Worm (Caenorhabditis elegans) whole organism, L3 larva: ENCODE data around the gene T23F11.11.

Experiments
- R02D3.7 ChIP-seq: fragments of 150-350 bp; optimal IDR thresholded peaks from 2 replicates; lab custom pipeline; 2014; ENCODE audit warnings: missing biosample characterization, missing genetic modification characterization
- ZK546.5 ChIP-seq: sonication (generic microtip); optimal IDR thresholded peaks from 2 replicates; lab custom pipeline; 2017; ENCODE audit warnings: missing biosample characterization, missing genetic modification characterization
- ama-1 ChIP-seq: fragments of 150-350 bp; optimal IDR thresholded peaks from 2 replicates; lab custom pipeline; 2018
- ceh-16 ChIP-seq: sonication (generic microtip); optimal IDR thresholded peaks from 2 replicates; lab custom pipeline; 2017; ENCODE audit warnings: missing biosample characterization, missing genetic modification characterization
- ceh-82 ChIP-seq: fragments of 150-350 bp; optimal IDR thresholded peaks from 2 replicates; lab custom pipeline; 2014; ENCODE audit warnings: missing biosample characterization, missing genetic modification characterization
- daf-12 ChIP-seq: fragments of 150-350 bp; optimal IDR thresholded peaks from 2 replicates; lab custom pipeline; 2014; ENCODE audit warnings: missing biosample characterization, missing genetic modification reagents, missing genetic modification characterization
- egl-27 ChIP-seq: sonication (generic microtip); optimal IDR thresholded peaks from 4 replicates; lab custom pipeline; 2017; ENCODE audit warnings: missing biosample characterization, missing genetic modification reagents, missing genetic modification characterization
- egl-5 ChIP-seq: fragments of 150-350 bp; optimal IDR thresholded peaks from 2 replicates; lab custom pipeline; 2017; ENCODE audit warnings: missing biosample characterization, missing genetic modification reagents, missing genetic modification characterization, inconsistent platforms
- elt-1 ChIP-seq: fragments of 150-350 bp; optimal IDR thresholded peaks from 2 replicates; lab custom pipeline; 2014; ENCODE audit warnings: missing biosample characterization, missing genetic modification characterization
- elt-2 ChIP-seq: sonication (generic microtip); optimal IDR thresholded peaks from 2 replicates; lab custom pipeline; 2016; ENCODE audit warnings: missing genetic modification reagents, mild to moderate bottlenecking, missing genetic modification characterization, missing compliant biosample characterization
- elt-3 ChIP-seq, 3 experiments: fragments of 150-350 bp in 1 of 3; sonication (generic microtip) in 2 of 3; optimal IDR thresholded peaks; 2 replicates in 2 of 3; 4 replicates in 1 of 3; lab custom pipeline; 2014 to 2017; ENCODE audit warnings: missing biosample characterization in 3 of 3, missing genetic modification characterization in 3 of 3
- eor-1 ChIP-seq, 2 experiments: fragments of 150-350 bp; optimal IDR thresholded peaks; 2 replicates each; lab custom pipeline; 2014 to 2018; ENCODE audit warnings: missing biosample characterization in 2 of 2, missing genetic modification characterization in 2 of 2
- fkh-2 ChIP-seq: fragments of 150-350 bp; optimal IDR thresholded peaks from 2 replicates; lab custom pipeline; 2014; ENCODE audit warnings: missing biosample characterization, missing genetic modification reagents, missing genetic modification characterization
- hmg-11 ChIP-seq: sonication (generic microtip); optimal IDR thresholded peaks from 2 replicates; lab custom pipeline; 2016; ENCODE audit warnings: missing genetic modification characterization, missing compliant biosample characterization
- jun-1 ChIP-seq: fragments of 150-350 bp; optimal IDR thresholded peaks from 2 replicates; lab custom pipeline; 2014; ENCODE audit warnings: missing biosample characterization, missing genetic modification reagents, missing genetic modification characterization
- lin-15B ChIP-seq: fragments of 150-350 bp; optimal IDR thresholded peaks from 2 replicates; lab custom pipeline; 2014; ENCODE audit warnings: missing biosample characterization, missing genetic modification characterization
- lin-39 ChIP-seq: fragments of 150-350 bp; optimal IDR thresholded peaks from 2 replicates; lab custom pipeline; 2018; ENCODE audit warnings: missing biosample characterization, missing genetic modification reagents, missing genetic modification characterization
- lsy-12 ChIP-seq: sonication (generic microtip); optimal IDR thresholded peaks from 2 replicates; lab custom pipeline; 2016; ENCODE audit warnings: mild to moderate bottlenecking, missing genetic modification characterization, missing compliant biosample characterization
- mml-1 ChIP-seq: fragments of 150-350 bp; sonication (generic microtip); optimal IDR thresholded peaks from 3 replicates; lab custom pipeline; 2014; ENCODE audit warnings: missing biosample characterization, missing genetic modification characterization
- nfya-1 ChIP-seq: sonication (generic microtip); optimal IDR thresholded peaks from 2 replicates; lab custom pipeline; 2017; ENCODE audit warnings: missing genetic modification characterization, mild to moderate bottlenecking, missing compliant biosample characterization, antibody characterized with exemption, moderate library complexity; ENCODE audit not compliant: insufficient read depth
- nhr-12 ChIP-seq: fragments of 150-350 bp; optimal IDR thresholded peaks from 2 replicates; lab custom pipeline; 2014; ENCODE audit warnings: missing biosample characterization, missing genetic modification characterization
- nhr-23 ChIP-seq: fragments of 150-350 bp; optimal IDR thresholded peaks from 2 replicates; lab custom pipeline; 2014; ENCODE audit warnings: missing biosample characterization, missing genetic modification reagents, missing genetic modification characterization
- nhr-237 ChIP-seq: fragments of 150-350 bp; optimal IDR thresholded peaks from 2 replicates; lab custom pipeline; 2014; ENCODE audit warnings: missing biosample characterization, missing genetic modification characterization
- nhr-25 ChIP-seq: sonication (generic microtip); optimal IDR thresholded peaks from 2 replicates; lab custom pipeline; 2017; ENCODE audit warnings: missing biosample characterization, missing genetic modification characterization
- nhr-28 ChIP-seq: fragments of 150-350 bp; optimal IDR thresholded peaks from 2 replicates; lab custom pipeline; 2014; ENCODE audit warnings: missing biosample characterization, missing genetic modification characterization
- nhr-67 ChIP-seq: fragments of 150-350 bp; optimal IDR thresholded peaks from 2 replicates; lab custom pipeline; 2014; ENCODE audit warnings: missing biosample characterization, missing genetic modification characterization
- nhr-76 ChIP-seq: fragments of 150-350 bp; sonication (generic microtip); optimal IDR thresholded peaks from 5 replicates; lab custom pipeline; 2014; ENCODE audit warnings: missing biosample characterization, missing genetic modification characterization
- nhr-77 ChIP-seq: fragments of 150-350 bp; optimal IDR thresholded peaks from 2 replicates; lab custom pipeline; 2014; ENCODE audit warnings: missing biosample characterization, missing genetic modification characterization
- pha-4 ChIP-seq: fragments of 150-350 bp; optimal IDR thresholded peaks from 2 replicates; lab custom pipeline; 2014; ENCODE audit warnings: missing biosample characterization, missing genetic modification reagents, missing genetic modification characterization
- pqm-1 ChIP-seq: fragments of 150-350 bp; optimal IDR thresholded peaks from 2 replicates; lab custom pipeline; 2017; ENCODE audit warnings: missing biosample characterization, missing genetic modification characterization, inconsistent platforms
- sea-2 ChIP-seq: fragments of 150-350 bp; sonication (generic microtip); optimal IDR thresholded peaks from 4 replicates; lab custom pipeline; 2014; ENCODE audit warnings: missing biosample characterization, missing genetic modification reagents, missing genetic modification characterization
- skn-1 ChIP-seq: fragments of 150-350 bp; optimal IDR thresholded peaks from 2 replicates; lab custom pipeline; 2014; ENCODE audit warnings: missing biosample characterization, missing genetic modification characterization
- snpc-4 ChIP-seq: fragments of 150-350 bp; optimal IDR thresholded peaks from 2 replicates; lab custom pipeline; 2014; ENCODE audit warnings: missing biosample characterization, missing genetic modification characterization
- tbx-2 ChIP-seq: sonication (generic microtip); optimal IDR thresholded peaks from 2 replicates; lab custom pipeline; 2016; ENCODE audit warnings: mild to moderate bottlenecking, missing genetic modification characterization, missing compliant biosample characterization
- unc-39 ChIP-seq: sonication (generic microtip); optimal IDR thresholded peaks from 4 replicates; lab custom pipeline; 2017; ENCODE audit warnings: missing biosample characterization, missing genetic modification characterization
- zag-1 ChIP-seq: fragments of 150-350 bp; optimal IDR thresholded peaks from 2 replicates; lab custom pipeline; 2014; ENCODE audit warnings: missing biosample characterization, missing genetic modification characterization
- ztf-11 ChIP-seq: fragments of 150-350 bp; optimal IDR thresholded peaks from 2 replicates; lab custom pipeline; 2014; ENCODE audit warnings: missing biosample characterization, missing genetic modification characterization
- ztf-4 ChIP-seq: fragments of 150-350 bp; optimal IDR thresholded peaks from 2 replicates; lab custom pipeline; 2014; ENCODE audit warnings: missing biosample characterization, missing genetic modification characterization

Gene T23F11.11

DNA sequence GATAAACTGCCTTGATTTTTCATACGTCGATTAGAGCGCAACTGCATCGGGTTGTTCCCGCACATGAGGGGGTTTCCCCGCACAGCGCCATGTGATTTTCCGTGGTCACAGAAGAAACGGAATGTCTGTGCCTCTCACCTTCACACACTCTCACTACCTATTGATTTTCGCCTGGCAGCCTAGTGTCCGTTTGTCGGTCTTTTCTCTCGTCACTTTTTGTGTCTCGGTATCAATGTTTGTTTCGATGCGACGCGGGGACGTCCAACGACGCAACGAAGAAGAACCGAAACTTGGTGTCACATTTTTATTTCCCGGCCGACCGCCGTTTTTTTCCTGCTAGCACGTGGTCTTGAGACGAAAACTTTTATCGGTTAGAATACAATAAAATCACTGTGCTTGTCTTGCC is 22.0 kb downstream of the T23F11.11 start (continued):
- no peak for TF ChIP-seq zag-1 (tag; lab: Kevin White, UChicago)
- no peak for TF ChIP-seq daf-12
- peak; percentile 90 for TF ChIP-seq lin-39 (tag; lab: Kevin White, UChicago)
- no peak for TF ChIP-seq nhr-237 (tag; lab: Kevin White, UChicago)

DNA sequence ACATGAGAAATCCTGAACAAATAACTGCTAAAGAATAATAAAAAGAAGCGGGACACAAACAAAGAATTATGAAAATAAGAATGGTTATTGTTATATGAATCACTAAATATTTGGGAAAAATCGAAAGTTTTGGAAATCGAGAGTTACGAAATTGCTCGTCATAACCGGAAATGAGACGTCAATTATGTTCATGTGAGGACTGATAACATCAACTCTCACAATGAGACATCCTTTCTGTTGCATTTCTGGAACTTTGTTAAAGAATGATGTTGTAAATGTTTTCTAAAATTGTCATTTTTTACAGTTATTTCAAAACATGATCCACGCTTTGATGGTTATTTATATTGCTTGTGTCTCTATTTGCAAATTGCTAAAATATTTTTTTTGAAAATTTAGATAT is 23.5 kb downstream of the T23F11.11 start, which contains the start of gene T23F11.6:
Gene T23F11.6, minus strand, starts transcription at position 45 of the 400 bp plus-strand sequence.
- TF ChIP-seq pqm-1 (peak; percentile 59), nhr-28 (no peak), mml-1 (no peak), lsy-12 (tag; lab: Kevin White, UChicago) (no peak), skn-1 (tag; lab: Kevin White, UChicago) (no peak), lin-15B (tag; lab: Kevin White, UChicago) (no peak), elt-2 (tag; lab: Kevin White, UChicago) (peak; percentile 44), nhr-77 (no peak), nhr-67 (tag; lab: Kevin White, UChicago) (no peak), pha-4 (tag; lab: Kevin White, UChicago) (no peak), nfya-1 (tag; lab: Kevin White, UChicago) (no peak)

DNA sequence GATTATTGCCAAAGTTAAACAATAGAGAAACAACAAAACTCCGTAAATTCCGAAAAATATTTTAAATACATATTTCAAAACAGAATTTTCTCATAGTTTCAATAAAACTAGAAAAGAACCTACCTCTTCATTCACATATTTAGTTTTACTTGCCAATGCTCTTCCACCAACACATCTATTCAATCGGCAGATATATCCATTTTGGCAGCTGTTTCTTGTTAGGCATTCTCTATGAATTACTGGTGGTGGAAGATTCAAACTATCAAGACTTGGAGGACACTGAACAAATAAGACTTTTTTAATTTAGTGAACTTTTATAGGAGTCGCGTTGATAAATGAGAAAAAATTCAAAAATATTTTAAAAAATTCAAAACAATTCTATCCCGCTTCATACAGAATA is 24.1 kb downstream of the T23F11.11 start:
- TF ChIP-seq skn-1 (tag; lab: Kevin White, UChicago): no peak
- no peak for TF ChIP-seq hmg-11
- TF ChIP-seq tbx-2 (tag; lab: Kevin White, UChicago): no peak
- TF ChIP-seq nhr-77: no peak
- no peak for TF ChIP-seq ceh-82 (tag; lab: Kevin White, UChicago)
- TF ChIP-seq nhr-12 (tag; lab: Kevin White, UChicago): no peak
- TF ChIP-seq ztf-4 (tag; lab: Kevin White, UChicago): no peak

DNA sequence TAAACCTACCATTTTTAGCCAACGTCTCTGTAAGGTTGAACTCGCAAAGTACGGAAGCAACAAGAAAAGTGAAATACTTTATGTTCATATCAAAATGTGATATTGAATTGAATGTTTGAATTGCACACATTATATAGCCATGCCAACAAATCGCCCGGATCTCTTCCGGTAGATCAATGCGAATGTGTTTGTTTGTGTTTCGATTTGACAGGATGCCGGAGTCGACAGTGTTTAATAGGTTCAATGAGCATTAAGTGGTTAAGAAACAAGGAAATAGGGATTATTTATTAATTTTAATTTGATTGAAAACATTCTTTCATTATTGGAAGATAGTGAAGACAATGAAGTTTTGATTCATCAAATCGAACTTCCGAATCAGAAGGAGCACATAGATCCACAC is 25.1 kb downstream of the T23F11.11 start, which contains the start of gene pqn-29:
Gene pqn-29, minus strand, starts transcription at position 101 of the 400 bp plus-strand sequence.
- no peak for TF ChIP-seq snpc-4
- TF ChIP-seq R02D3.7: no peak
- TF ChIP-seq ceh-16 (tag; lab: Kevin White, UChicago): no peak
- TF ChIP-seq ama-1 (lab: Kevin White, UChicago): no peak
- no peak for TF ChIP-seq hmg-11
- TF ChIP-seq elt-1 (tag; lab: Kevin White, UChicago): no peak
- no peak for TF ChIP-seq nhr-67 (tag; lab: Kevin White, UChicago)
- no peak for TF ChIP-seq ztf-4 (tag; lab: Kevin White, UChicago)

DNA sequence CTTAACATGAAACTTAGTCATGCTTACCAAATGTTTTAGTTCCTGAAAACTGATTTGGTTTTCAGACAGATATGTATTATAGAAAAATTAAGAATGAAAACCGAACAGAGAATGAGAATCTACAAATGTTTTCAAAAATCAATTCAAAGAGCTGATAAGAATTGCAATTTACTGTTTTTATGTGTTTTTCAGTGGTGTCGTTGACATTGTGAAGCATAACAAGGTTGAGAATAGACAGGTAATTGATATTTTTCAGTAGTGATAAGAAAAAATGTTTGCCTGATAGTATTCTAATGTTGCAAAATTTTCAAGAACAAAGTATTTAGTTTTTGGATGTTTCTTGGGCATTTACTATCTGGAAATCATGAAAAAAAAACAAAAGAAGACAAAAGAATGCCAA is 28.1 kb downstream of the T23F11.11 start, which contains the start of gene pfas-1:
Gene pfas-1, minus strand, starts transcription at position 49 of the 400 bp plus-strand sequence.
- TF ChIP-seq snpc-4 (no peak), lsy-12 (tag; lab: Kevin White, UChicago) (no peak), eor-1 (tag; optimal IDR thresholded peaks at IDR 0.05; lab: Kevin White, UChicago) (no peak), egl-27 (no peak), elt-2 (tag; lab: Kevin White, UChicago) (peak; percentile 79), ztf-11 (tag; lab: Kevin White, UChicago) (no peak), sea-2 (GFP tag; lab: Kevin White, UChicago) (no peak), nhr-12 (tag; lab: Kevin White, UChicago) (no peak), ceh-82 (tag; lab: Kevin White, UChicago) (no peak), ZK546.5 (no peak), unc-39 (no peak), nhr-28 (no peak), pqm-1 (peak; percentile 57), egl-5 (tag; lab: Kevin White, UChicago) (no peak), elt-3 (tag; optimal IDR thresholded peaks at IDR 0.05; lab: Kevin White, UChicago) (no peak), fkh-2 (tag; lab: Kevin White, UChicago) (no peak)

DNA sequence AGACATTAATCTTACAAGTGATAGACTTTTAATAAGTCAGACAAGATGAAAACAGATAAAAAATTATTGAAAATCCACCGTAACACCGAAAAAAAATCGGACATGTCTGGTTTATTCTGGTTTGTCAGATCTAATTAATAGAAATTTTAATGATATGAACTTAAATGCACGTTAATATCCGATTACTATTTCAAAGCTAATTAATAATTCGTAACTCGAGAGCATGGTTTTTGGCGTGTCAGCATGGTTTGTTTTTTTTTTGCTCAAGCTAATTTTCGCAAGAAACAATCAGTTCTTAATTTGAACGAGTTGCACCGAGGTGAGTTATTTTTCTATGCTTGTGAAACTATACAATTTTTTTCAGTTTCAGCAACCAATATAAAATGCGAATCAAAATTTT is 36.4 kb downstream of the T23F11.11 start, which contains the start of gene clec-153:
Gene clec-153, plus strand, starts transcription at position 301 of the 400 bp plus-strand sequence.
- TF ChIP-seq pha-4 (tag; lab: Kevin White, UChicago) (no peak), fkh-2 (tag; lab: Kevin White, UChicago) (no peak), lin-15B (tag; lab: Kevin White, UChicago) (no peak), nhr-76 (tag; lab: Kevin White, UChicago) (no peak), snpc-4 (no peak), tbx-2 (tag; lab: Kevin White, UChicago) (no peak), nhr-23 (no peak), unc-39 (no peak), nhr-25 (tag; lab: Kevin White, UChicago) (no peak), elt-3 (tag; optimal IDR thresholded peaks at IDR 0.05; lab: Kevin White, UChicago) (no peak), egl-5 (tag; lab: Kevin White, UChicago) (no peak), ama-1 (lab: Kevin White, UChicago) (no peak), lsy-12 (tag; lab: Kevin White, UChicago) (no peak), hmg-11 (no peak), eor-1 (tag; optimal IDR thresholded peaks at IDR 0.05; lab: Kevin White, UChicago) (no peak), jun-1 (no peak), ztf-4 (tag; lab: Kevin White, UChicago) (no peak), egl-27 (no peak)
